Worm (Caenorhabditis elegans): ENCODE data around the gene srh-200.

DNA sequence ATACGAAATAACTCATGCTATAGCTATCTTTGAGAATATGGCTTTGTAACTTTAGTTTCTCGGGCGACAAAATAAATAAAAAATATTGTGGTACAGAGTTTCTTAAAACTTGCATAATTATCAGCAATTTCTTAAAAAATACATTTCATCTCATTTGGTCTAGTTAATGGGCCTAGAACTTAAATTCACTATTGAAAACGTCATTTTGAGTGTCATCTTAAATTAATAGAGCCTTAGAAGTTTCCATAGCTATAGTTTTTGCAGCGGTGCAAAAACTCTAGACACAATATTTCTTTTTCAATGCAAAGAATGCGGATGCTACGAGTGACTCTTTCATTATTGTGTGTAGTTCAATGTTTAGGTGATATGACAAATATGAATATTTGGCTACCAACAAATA lies 41.4 kb downstream of the srh-200 start, which contains the start of gene clec-215:
- no peak for TF ChIP-seq madf-3 (GFP tag; IDR thresholded peaks at IDR 0.05)
- no peak for TF ChIP-seq ZK185.1 (tag; optimal IDR thresholded peaks at IDR 0.05; ENCODE audit: poor library complexity, severe bottlenecking)
- no peak for TF ChIP-seq akir-1 (GFP tag; optimal IDR thresholded peaks at IDR 0.05)
- no peak for TF ChIP-seq B0019.2 (GFP tag; conservative IDR thresholded peaks at IDR 0.05)
- no peak for TF ChIP-seq unc-62 (GFP tag; optimal IDR thresholded peaks at IDR 0.05)
- TF ChIP-seq hmg-20 (GFP tag; IDR thresholded peaks at IDR 0.05), result no peak
- TF ChIP-seq hlh-12 (tag; optimal IDR thresholded peaks at IDR 0.05), result no peak
- no peak for TF ChIP-seq nfya-1 (tag; optimal IDR thresholded peaks at IDR 0.05; ENCODE audit: borderline replicate concordance, insufficient read depth)
- TF ChIP-seq mcd-1 (GFP tag; IDR thresholded peaks at IDR 0.05), result no peak
- no peak for TF ChIP-seq B0035.1 (tag; optimal IDR thresholded peaks at IDR 0.05)
- no peak for TF ChIP-seq F23B12.7 (tag; optimal IDR thresholded peaks at IDR 0.05; ENCODE audit: insufficient read depth)
- TF ChIP-seq nhr-27 (tag; optimal IDR thresholded peaks at IDR 0.05), result no peak
